Worm (Caenorhabditis elegans) whole organism, young adult: Measurements from ENCODE around the gene fbxb-13.

Source experiments
- C06A6.2 ChIP-seq: fragments of 200-800 bp; sonication (Bioruptor generic); conservative IDR thresholded peaks from 2 replicates; pipeline ENCODE4 v1.3.6; 2022; ENCODE audit warnings: missing genetic modification characterization, missing compliant biosample characterization
- F23B12.7 ChIP-seq: sonication (generic microtip); optimal IDR thresholded peaks from 2 replicates; lab custom pipeline; 2017; ENCODE audit warnings: missing genetic modification characterization, mild to moderate bottlenecking, missing compliant biosample characterization, antibody characterized with exemption, moderate library complexity; ENCODE audit not compliant: insufficient read depth
- Y53G8AR.9 ChIP-seq: fragments of 200-800 bp; sonication (Bioruptor generic); conservative IDR thresholded peaks from 2 replicates; pipeline ENCODE4 v1.3.6; 2022; ENCODE audit warnings: missing genetic modification reagents, missing genetic modification characterization, missing compliant biosample characterization
- cebp-2 ChIP-seq: fragments of 200-800 bp; sonication (Bioruptor generic); IDR thresholded peaks from 2 replicates; pipeline ENCODE4 v1.3.6; 2022; ENCODE audit warnings: missing genetic modification characterization, missing compliant biosample characterization
- egl-18 ChIP-seq: fragments of 200-800 bp; sonication (Bioruptor generic); IDR thresholded peaks from 2 replicates; pipeline ENCODE4 v1.3.6; 2022; ENCODE audit warnings: missing genetic modification reagents, missing genetic modification characterization, missing compliant biosample characterization
- madf-8 ChIP-seq: fragments of 200-800 bp; sonication (Bioruptor generic); conservative IDR thresholded peaks from 2 replicates; pipeline ENCODE4 v1.3.6; 2022; ENCODE audit warnings: missing genetic modification reagents, missing genetic modification characterization, missing compliant biosample characterization
- nhr-80 ChIP-seq: sonication (generic microtip); optimal IDR thresholded peaks from 2 replicates; lab custom pipeline; 2016; ENCODE audit warnings: missing genetic modification characterization, missing compliant biosample characterization
- nhr-90 ChIP-seq: sonication (generic microtip); optimal IDR thresholded peaks from 2 replicates; lab custom pipeline; 2016; ENCODE audit warnings: missing genotype, mild to moderate bottlenecking, missing genetic modification characterization, missing compliant biosample characterization
- somi-1 ChIP-seq: fragments of 200-800 bp; sonication (Bioruptor generic); optimal IDR thresholded peaks from 2 replicates; lab custom pipeline; 2018; ENCODE audit warnings: mild to moderate bottlenecking, missing genetic modification characterization, missing compliant biosample characterization
- sptf-2 ChIP-seq: fragments of 200-800 bp; sonication (Bioruptor generic); optimal IDR thresholded peaks from 2 replicates; lab custom pipeline; 2018; ENCODE audit warnings: mild to moderate bottlenecking, missing genetic modification characterization, missing compliant biosample characterization
- tbp1 ChIP-seq: fragments of 200-800 bp; sonication (Bioruptor generic); optimal IDR thresholded peaks from 2 replicates; lab custom pipeline; 2018; ENCODE audit warnings: mild to moderate bottlenecking, missing genetic modification characterization, missing compliant biosample characterization
- tbx-9 ChIP-seq: sonication (generic microtip); optimal IDR thresholded peaks from 2 replicates; lab custom pipeline; 2016; ENCODE audit warnings: borderline replicate concordance, missing genetic modification characterization, inconsistent platforms, missing compliant biosample characterization
- unc-62 ChIP-seq: fragments of 150-350 bp; optimal IDR thresholded peaks from 2 replicates; lab custom pipeline; 2014; ENCODE audit warnings: missing biosample characterization, missing genetic modification reagents, missing genetic modification characterization
- ztf-3 ChIP-seq: fragments of 200-800 bp; sonication (Bioruptor generic); optimal IDR thresholded peaks from 2 replicates; lab custom pipeline; 2018; ENCODE audit warnings: mild to moderate bottlenecking, missing genetic modification characterization, missing compliant biosample characterization

DNA sequence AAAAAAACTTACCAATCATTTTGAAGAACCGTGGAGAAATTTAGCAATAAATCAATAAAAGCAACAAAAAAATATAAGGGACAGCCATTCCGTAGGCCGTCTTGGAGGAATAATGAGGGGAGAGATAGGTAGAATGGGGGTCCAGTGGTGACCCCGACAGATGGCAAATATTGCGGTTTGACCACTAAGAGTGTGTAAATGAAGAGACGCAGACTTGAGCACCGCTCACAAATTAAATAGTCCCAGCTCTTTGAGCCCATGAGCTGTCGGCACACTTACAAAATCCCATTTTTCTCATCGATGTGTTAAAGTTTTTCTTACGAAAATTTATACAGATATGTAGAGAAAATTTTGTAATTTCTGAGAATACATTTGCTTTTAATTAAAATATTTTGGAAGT lies 32.7 kb downstream of the fbxb-13 start, which contains the start of gene fbxa-3:
- TF ChIP-seq egl-18 (GFP tag; lab: Robert Waterston, UW) (no peak), tbp1 (GFP tag; lab: Kevin White, UChicago) (no peak), somi-1 (GFP tag; lab: Kevin White, UChicago) (no peak), C06A6.2 (no peak), cebp-2 (GFP tag; lab: Robert Waterston, UW) (no peak), unc-62 (GFP tag; lab: Kevin White, UChicago) (no peak), Y53G8AR.9 (GFP tag; lab: Robert Waterston, UW) (no peak), F23B12.7 (tag; lab: Kevin White, UChicago) (no peak), nhr-80 (tag; lab: Kevin White, UChicago) (no peak), nhr-90 (tag; lab: Kevin White, UChicago) (no peak), ztf-3 (no peak), tbx-9 (tag; lab: Kevin White, UChicago) (no peak), madf-8 (GFP tag; lab: Robert Waterston, UW) (no peak), sptf-2 (GFP tag; lab: Kevin White, UChicago) (no peak)
